Fruit fly (Drosophila melanogaster) whole organism, embryonic: Measurements from ENCODE around the gene aph-1.

ENCODE experiments used
- Atf3 ChIP-seq: fragments of 200-800 bp; sonication (Bioruptor generic); optimal IDR thresholded peaks from 3 replicates; lab custom pipeline; 2016; ENCODE audit warnings: missing biosample characterization, missing genetic modification characterization
- Atf6 ChIP-seq: fragments of 200-800 bp; sonication (Bioruptor generic); IDR thresholded peaks from 2 replicates; pipeline ENCODE4 v1.3.6; 2022; ENCODE audit warnings: missing biosample characterization, missing genetic modification characterization
- BtbVII ChIP-seq: fragments of 200-800 bp; sonication (Bioruptor generic); optimal IDR thresholded peaks from 3 replicates; lab custom pipeline; 2017; ENCODE audit warnings: missing biosample characterization, mild to moderate bottlenecking, missing genetic modification characterization
- CG11085 ChIP-seq: fragments of 200-800 bp; sonication (Bioruptor generic); IDR thresholded peaks from 2 replicates; pipeline ENCODE4 v1.3.6; 2022; ENCODE audit warnings: missing biosample characterization, missing genetic modification characterization
- CG11723 ChIP-seq: fragments of 200-800 bp; sonication (Bioruptor generic); optimal IDR thresholded peaks from 2 replicates; lab custom pipeline; 2017; ENCODE audit warnings: missing biosample characterization, mild to moderate bottlenecking, missing genetic modification characterization
- CG12155 ChIP-seq: fragments of 200-800 bp; sonication (Bioruptor generic); optimal IDR thresholded peaks from 3 replicates; lab custom pipeline; 2016; ENCODE audit warnings: missing biosample characterization, missing genetic modification characterization
- CG13894 ChIP-seq: fragments of 200-800 bp; sonication (Bioruptor generic); optimal IDR thresholded peaks from 3 replicates; lab custom pipeline; 2018; ENCODE audit warnings: missing biosample characterization, mild to moderate bottlenecking, missing genetic modification characterization, moderate library complexity
- CG1529 ChIP-seq: fragments of 200-800 bp; sonication (Bioruptor generic); optimal IDR thresholded peaks from 3 replicates; lab custom pipeline; 2018; ENCODE audit warnings: missing biosample characterization, missing genetic modification characterization
- CG16815 ChIP-seq: fragments of 200-800 bp; sonication (Bioruptor generic); optimal IDR thresholded peaks from 3 replicates; lab custom pipeline; 2017; ENCODE audit warnings: missing biosample characterization, mild to moderate bottlenecking, missing genetic modification characterization
- CG2199 ChIP-seq: fragments of 200-800 bp; sonication (Bioruptor generic); IDR thresholded peaks from 3 replicates; pipeline ENCODE4 v1.3.6; 2022; ENCODE audit warnings: missing biosample characterization, missing genetic modification characterization
- CG32532 ChIP-seq: fragments of 200-800 bp; sonication (Bioruptor generic); IDR thresholded peaks from 2 replicates; pipeline ENCODE4 v1.3.6; 2022; ENCODE audit warnings: missing biosample characterization, missing genetic modification characterization
- CG32772 ChIP-seq: fragments of 200-800 bp; sonication (Bioruptor generic); IDR thresholded peaks from 2 replicates; pipeline ENCODE4 v1.3.6; 2022; ENCODE audit warnings: missing biosample characterization, missing genetic modification characterization
- CG4820 ChIP-seq: fragments of 200-800 bp; sonication (Bioruptor generic); optimal IDR thresholded peaks from 3 replicates; lab custom pipeline; 2016; ENCODE audit warnings: missing biosample characterization, missing genetic modification characterization
- CG4854 ChIP-seq: fragments of 200-800 bp; sonication (Bioruptor generic); optimal IDR thresholded peaks from 2 replicates; lab custom pipeline; 2016; ENCODE audit warnings: missing biosample characterization, missing genetic modification characterization, inconsistent platforms
- CG8281 ChIP-seq: fragments of 200-800 bp; sonication (Bioruptor generic); optimal IDR thresholded peaks from 2 replicates; lab custom pipeline; 2018; ENCODE audit warnings: missing biosample characterization, mild to moderate bottlenecking, missing genetic modification characterization, moderate library complexity
- Camta ChIP-seq: fragments of 200-800 bp; sonication (Bioruptor generic); optimal IDR thresholded peaks from 2 replicates; lab custom pipeline; 2016; ENCODE audit warnings: missing biosample characterization, missing genetic modification characterization
- Dbx ChIP-seq: fragments of 200-800 bp; sonication (Bioruptor generic); IDR thresholded peaks from 3 replicates; pipeline ENCODE4 v1.3.6; 2022; ENCODE audit warnings: missing biosample characterization, missing genetic modification characterization
- Doc2 ChIP-seq: fragments of 200-800 bp; sonication (Bioruptor generic); IDR thresholded peaks from 2 replicates; pipeline ENCODE4 v1.3.6; 2022; ENCODE audit warnings: missing biosample characterization, missing genetic modification characterization
- Doc3 ChIP-seq: fragments of 200-800 bp; sonication (Bioruptor generic); IDR thresholded peaks from 3 replicates; pipeline ENCODE4 v1.3.6; 2022; ENCODE audit warnings: missing biosample characterization, missing genetic modification characterization; ENCODE audit not compliant: partially characterized antibody
- Dref ChIP-seq: fragments of 200-800 bp; sonication (Bioruptor generic); IDR thresholded peaks from 2 replicates; pipeline ENCODE4 v1.3.6; 2022; ENCODE audit warnings: missing biosample characterization, missing genetic modification characterization
- H15 ChIP-seq: fragments of 200-800 bp; sonication (Bioruptor generic); IDR thresholded peaks from 3 replicates; pipeline ENCODE4 v1.3.6; 2022; ENCODE audit warnings: missing biosample characterization, missing genetic modification characterization
- HmgZ ChIP-seq: fragments of 200-800 bp; sonication (Bioruptor generic); optimal IDR thresholded peaks from 2 replicates; lab custom pipeline; 2018; ENCODE audit warnings: missing biosample characterization, mild to moderate bottlenecking, missing genetic modification characterization
- MESR4 ChIP-seq: fragments of 200-800 bp; sonication (Bioruptor generic); optimal IDR thresholded peaks from 2 replicates; lab custom pipeline; 2018; ENCODE audit warnings: missing biosample characterization, mild to moderate bottlenecking, missing genetic modification characterization, moderate library complexity
- Nf-YC ChIP-seq: fragments of 200-800 bp; optimal IDR thresholded peaks from 3 replicates; lab custom pipeline; 2019; ENCODE audit warnings: missing biosample characterization, mild to moderate bottlenecking, missing genetic modification characterization, moderate library complexity
- Opbp ChIP-seq: fragments of 200-800 bp; sonication (Bioruptor generic); IDR thresholded peaks from 3 replicates; pipeline ENCODE4 v1.3.6; 2022; ENCODE audit warnings: missing biosample characterization, missing genetic modification characterization; ENCODE audit not compliant: partially characterized antibody
- Ptx1 ChIP-seq: fragments of 200-800 bp; sonication (Bioruptor generic); IDR thresholded peaks from 2 replicates; pipeline ENCODE4 v1.3.6; 2022; ENCODE audit warnings: missing biosample characterization, missing genetic modification characterization
- Sin3A ChIP-seq: fragments of >200 bp; optimal IDR thresholded peaks from 2 replicates; lab custom pipeline; 2018
- Taf1 ChIP-seq: fragments of 200-800 bp; sonication (Bioruptor generic); IDR thresholded peaks from 2 replicates; pipeline ENCODE4 v1.3.6; 2022; ENCODE audit warnings: missing biosample characterization, missing genetic modification characterization
- ab ChIP-seq: fragments of 200-800 bp; sonication (Bioruptor generic); optimal IDR thresholded peaks from 2 replicates; lab custom pipeline; 2016; ENCODE audit warnings: missing biosample characterization, missing genetic modification characterization
- abd-A ChIP-seq: fragments of 200-800 bp; sonication (Bioruptor generic); optimal IDR thresholded peaks from 3 replicates; lab custom pipeline; 2019; ENCODE audit warnings: missing biosample characterization, mild to moderate bottlenecking, missing genetic modification characterization, moderate library complexity
- bab2 ChIP-seq: fragments of 200-800 bp; sonication (Bioruptor generic); optimal IDR thresholded peaks from 2 replicates; lab custom pipeline; 2016; ENCODE audit warnings: missing biosample characterization, missing genetic modification characterization
- bigmax ChIP-seq: fragments of 200-800 bp; sonication (Bioruptor generic); optimal IDR thresholded peaks from 2 replicates; lab custom pipeline; 2018; ENCODE audit warnings: missing biosample characterization, mild to moderate bottlenecking, missing genetic modification characterization
- chinmo ChIP-seq: fragments of 200-800 bp; sonication (Bioruptor generic); IDR thresholded peaks from 4 replicates; pipeline ENCODE4 v1.3.6; 2022; ENCODE audit warnings: missing biosample characterization, missing genetic modification characterization; ENCODE audit not compliant: partially characterized antibody
- ci ChIP-seq: fragments of 200-800 bp; sonication (Bioruptor generic); IDR thresholded peaks from 3 replicates; pipeline ENCODE4 v1.3.6; 2022; ENCODE audit warnings: missing biosample characterization, missing genetic modification characterization
- corto ChIP-seq: fragments of 200-800 bp; sonication (Bioruptor generic); optimal IDR thresholded peaks from 2 replicates; lab custom pipeline; 2016; ENCODE audit warnings: missing biosample characterization, mild to moderate bottlenecking, missing genetic modification characterization, moderate library complexity
- croc ChIP-seq: fragments of 200-800 bp; sonication (Bioruptor generic); conservative IDR thresholded peaks from 3 replicates; pipeline ENCODE4 v1.3.6; 2022; ENCODE audit warnings: missing biosample characterization, missing genetic modification characterization
- dmrt11E ChIP-seq: fragments of 200-800 bp; sonication (Bioruptor generic); optimal IDR thresholded peaks from 3 replicates; lab custom pipeline; 2018; ENCODE audit warnings: missing biosample characterization, mild to moderate bottlenecking, missing genetic modification characterization, moderate library complexity
- gsb-n ChIP-seq: fragments of 200-800 bp; sonication (Bioruptor generic); optimal IDR thresholded peaks from 3 replicates; lab custom pipeline; 2018; ENCODE audit warnings: missing biosample characterization, mild to moderate bottlenecking, missing genetic modification characterization
- ind ChIP-seq: fragments of 200-800 bp; sonication (Bioruptor generic); optimal IDR thresholded peaks from 3 replicates; lab custom pipeline; 2016; ENCODE audit warnings: missing biosample characterization, missing genetic modification characterization
- lbe ChIP-seq: fragments of 200-800 bp; sonication (Bioruptor generic); optimal IDR thresholded peaks from 2 replicates; lab custom pipeline; 2016; ENCODE audit warnings: missing biosample characterization, mild to moderate bottlenecking, missing genetic modification characterization
- lmd ChIP-seq: fragments of 200-800 bp; sonication (Bioruptor generic); IDR thresholded peaks from 2 replicates; pipeline ENCODE4 v1.3.6; 2022; ENCODE audit warnings: missing biosample characterization, missing genetic modification characterization
- phol ChIP-seq: fragments of 200-800 bp; sonication (Bioruptor generic); optimal IDR thresholded peaks from 3 replicates; lab custom pipeline; 2018; ENCODE audit warnings: missing biosample characterization, mild to moderate bottlenecking, missing genetic modification characterization, moderate library complexity
- psq ChIP-seq: fragments of 200-800 bp; sonication (Bioruptor generic); optimal IDR thresholded peaks from 2 replicates; lab custom pipeline; 2017; ENCODE audit warnings: missing biosample characterization, missing genetic modification characterization
- sens ChIP-seq: fragments of 200-800 bp; sonication (Bioruptor generic); peaks from one replicate; lab custom pipeline; 2016; ENCODE audit warnings: missing biosample characterization, missing genetic modification characterization
- sens-2 ChIP-seq: fragments of 200-800 bp; sonication (Bioruptor generic); IDR thresholded peaks from 2 replicates; pipeline ENCODE4 v1.3.6; 2022; ENCODE audit warnings: missing biosample characterization, missing genetic modification characterization
- seq ChIP-seq: fragments of 200-800 bp; sonication (Bioruptor generic); IDR thresholded peaks from 2 replicates; pipeline ENCODE4 v1.3.6; 2022; ENCODE audit warnings: missing biosample characterization, missing genetic modification characterization
- tap ChIP-seq: fragments of 200-800 bp; optimal IDR thresholded peaks from 3 replicates; lab custom pipeline; 2019; ENCODE audit warnings: missing biosample characterization, mild to moderate bottlenecking, missing genetic modification characterization, moderate library complexity
- tna ChIP-seq: fragments of 200-800 bp; sonication (Bioruptor generic); IDR thresholded peaks from 2 replicates; pipeline ENCODE4 v1.3.6; 2022; ENCODE audit warnings: missing biosample characterization, missing genetic modification characterization; ENCODE audit not compliant: partially characterized antibody
- vnd ChIP-seq: fragments of 200-800 bp; sonication (Bioruptor generic); IDR thresholded peaks from 3 replicates; pipeline ENCODE4 v1.3.6; 2022; ENCODE audit warnings: missing biosample characterization, missing genetic modification characterization; ENCODE audit not compliant: partially characterized antibody
- vvl ChIP-seq: fragments of 200-800 bp; sonication (Bioruptor generic); IDR thresholded peaks from 2 replicates; pipeline ENCODE4 v1.3.6; 2022; ENCODE audit warnings: missing biosample characterization, missing genetic modification characterization

Gene aph-1

dm6 chr2L:2757930-2758556 lies 8.0 kb upstream of the aph-1 start (continued):
- TF ChIP-seq lbe (no peak), psq (GFP tag; lab: Kevin White, UChicago) (no peak), phol (tag; lab: Kevin White, UChicago) (peak; percentile 1), CG13894 (tag; lab: Kevin White, UChicago) (peak; percentile 70), seq (GFP tag; lab: Robert Waterston, UW) (peak; percentile 16; the same call in 1 of the 2 replicates), Ptx1 (GFP tag; lab: Robert Waterston, UW) (no peak), CG2199 (GFP tag; lab: Robert Waterston, UW) (0 out of 3 replicates have a peak, but pooled peaks have one; percentile 9), CG4820 (GFP tag; lab: Kevin White, UChicago) (no peak), CG32772 (GFP tag; lab: Robert Waterston, UW) (no peak), corto (GFP tag; lab: Kevin White, UChicago) (peak; percentile 9), CG32532 (0 out of 2 replicates have a peak, but pooled peaks have one; percentile 6), BtbVII (GFP tag; lab: Kevin White, UChicago) (no peak), Atf6 (GFP tag; lab: Robert Waterston, UW) (peak; percentile 28; the same call in 1 of the 2 replicates), abd-A (tag; lab: Kevin White, UChicago) (peak; percentile 27), Dbx (GFP tag; lab: Robert Waterston, UW) (peak; percentile 50; the same call in 2 of the 3 replicates), ci (GFP tag; lab: Robert Waterston, UW) (peak; percentile 21; the same call in 1 of the 3 replicates), MESR4 (GFP tag; lab: Kevin White, UChicago) (no peak), CG8281 (tag; lab: Kevin White, UChicago) (no peak), sens (GFP tag; lab: Kevin White, UChicago) (peak; percentile 40), CG16815 (GFP tag; lab: Kevin White, UChicago) (no peak), vvl (GFP tag; lab: Robert Waterston, UW) (peak; percentile 14; the same call in 1 of the 2 replicates), dmrt11E (no peak)

DNA sequence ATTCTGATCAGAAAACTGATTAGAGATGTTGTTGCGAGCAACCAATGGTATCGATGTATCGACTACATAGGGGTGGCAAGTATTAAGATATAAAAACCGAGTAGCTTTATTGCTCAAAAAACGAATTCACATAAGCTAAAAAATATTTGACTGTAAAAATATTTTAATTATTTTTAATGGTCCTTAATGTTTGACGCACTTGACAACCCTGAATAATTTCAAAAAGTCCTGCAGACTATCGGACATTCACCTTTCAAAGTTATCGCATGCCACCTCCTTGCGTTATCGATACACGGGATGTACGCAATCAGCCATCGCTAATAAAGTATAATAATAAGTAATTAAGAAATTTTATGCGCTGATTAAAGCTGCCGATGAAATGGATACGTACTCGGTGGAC lies 6.4 kb upstream of the aph-1 start, which contains the start of the genes HemK2, Snapin and Tnpo-SR:
TSS of gene HemK2 (minus strand) at position 24 of the 400 bp plus-strand sequence.
TSS of gene Snapin (minus strand) at position 24 of the 400 bp plus-strand sequence.
TSS of gene Tnpo-SR (plus strand) at position 271 of the 400 bp plus-strand sequence.
- TF ChIP-seq Sin3A (lab: Kevin White, UChicago) (peak; percentile 82), CG11085 (GFP tag; lab: Robert Waterston, UW) (peak; percentile 87), bigmax (no peak), Atf3 (GFP tag; lab: Kevin White, UChicago) (peak; percentile 84), Taf1 (peak; percentile 90), HmgZ (tag; lab: Kevin White, UChicago) (peak; percentile 93), Opbp (GFP tag; lab: Robert Waterston, UW) (peak; percentile 86), Doc3 (GFP tag; lab: Robert Waterston, UW) (peak; percentile 98), lmd (GFP tag; lab: Robert Waterston, UW) (peak; percentile 94), CG12155 (GFP tag; lab: Kevin White, UChicago) (peak; percentile 91), chinmo (GFP tag; lab: Robert Waterston, UW) (peak; percentile 90; the same call in 3 of the 4 replicates), Nf-YC (tag; lab: Kevin White, UChicago) (peak; percentile 86), tna (GFP tag; lab: Robert Waterston, UW) (peak; percentile 81), Doc2 (GFP tag; lab: Robert Waterston, UW) (no peak; the same call in 1 of the 2 replicates), CG4854 (GFP tag; lab: Kevin White, UChicago) (peak; percentile 89), sens (GFP tag; lab: Kevin White, UChicago) (peak; percentile 96), bab2 (peak; percentile 90), CG11723 (GFP tag; lab: Kevin White, UChicago) (peak; percentile 79), ab (GFP tag; lab: Kevin White, UChicago) (peak; percentile 63), Camta (GFP tag; lab: Kevin White, UChicago) (peak; percentile 83), vnd (GFP tag; lab: Robert Waterston, UW) (peak; percentile 94), H15 (GFP tag; lab: Robert Waterston, UW) (peak; percentile 92), gsb-n (peak; percentile 87), tap (tag; lab: Kevin White, UChicago) (peak; percentile 86), croc (GFP tag; lab: Robert Waterston, UW) (peak; percentile 91), CG1529 (GFP tag; lab: Kevin White, UChicago) (peak; percentile 71), Dref (GFP tag; lab: Robert Waterston, UW) (peak; percentile 80), sens-2 (GFP tag; lab: Robert Waterston, UW) (peak; percentile 81), ind (peak; percentile 91)
